Worm (Caenorhabditis elegans): ENCODE data around the gene chil-27.

ce11 chrII:9487337-9487950, 9.8 kb downstream of the chil-27 start, which contains the start of gene T19H5.4:
- TF ChIP-seq hnd-1 (tag; optimal IDR thresholded peaks at IDR 0.05), result no peak
- no peak for TF ChIP-seq ama-1 (optimal IDR thresholded peaks at IDR 0.05)
- TF ChIP-seq hmbx-1 (tag; optimal IDR thresholded peaks at IDR 0.05), result no peak
- no peak for TF ChIP-seq F13C5.2 (tag; optimal IDR thresholded peaks at IDR 0.05)
- no peak for TF ChIP-seq aly-1 (tag; optimal IDR thresholded peaks at IDR 0.05)
- TF ChIP-seq pes-1 (GFP tag; IDR thresholded peaks at IDR 0.05), result no peak
- TF ChIP-seq sea-1 (GFP tag; conservative IDR thresholded peaks at IDR 0.05), result no peak
